Worm (Caenorhabditis elegans) whole organism, L3 larva: ENCODE data around the gene clec-153.

Experiments used
- ceh-16 ChIP-seq: sonication (generic microtip); optimal IDR thresholded peaks from 2 replicates; lab custom pipeline; 2017; ENCODE audit warnings: missing biosample characterization, missing genetic modification characterization
- ceh-82 ChIP-seq: fragments of 150-350 bp; optimal IDR thresholded peaks from 2 replicates; lab custom pipeline; 2014; ENCODE audit warnings: missing biosample characterization, missing genetic modification characterization
- egl-5 ChIP-seq: fragments of 150-350 bp; optimal IDR thresholded peaks from 2 replicates; lab custom pipeline; 2017; ENCODE audit warnings: missing biosample characterization, missing genetic modification reagents, missing genetic modification characterization, inconsistent platforms
- elt-1 ChIP-seq: fragments of 150-350 bp; optimal IDR thresholded peaks from 2 replicates; lab custom pipeline; 2014; ENCODE audit warnings: missing biosample characterization, missing genetic modification characterization
- elt-2 ChIP-seq: sonication (generic microtip); optimal IDR thresholded peaks from 2 replicates; lab custom pipeline; 2016; ENCODE audit warnings: missing genetic modification reagents, mild to moderate bottlenecking, missing genetic modification characterization, missing compliant biosample characterization
- elt-3 ChIP-seq, 3 experiments: fragments of 150-350 bp in 1 of 3; sonication (generic microtip) in 2 of 3; optimal IDR thresholded peaks; 2 replicates in 2 of 3; 4 replicates in 1 of 3; lab custom pipeline; 2014 to 2017; ENCODE audit warnings: missing biosample characterization in 3 of 3, missing genetic modification characterization in 3 of 3
- eor-1 ChIP-seq, 2 experiments: fragments of 150-350 bp; optimal IDR thresholded peaks; 2 replicates each; lab custom pipeline; 2014 to 2018; ENCODE audit warnings: missing biosample characterization in 2 of 2, missing genetic modification characterization in 2 of 2
- fkh-10 ChIP-seq: sonication (generic microtip); optimal IDR thresholded peaks from 2 replicates; lab custom pipeline; 2017; ENCODE audit warnings: missing biosample characterization, missing genetic modification reagents, missing genetic modification characterization
- hmg-11 ChIP-seq: sonication (generic microtip); optimal IDR thresholded peaks from 2 replicates; lab custom pipeline; 2016; ENCODE audit warnings: missing genetic modification characterization, missing compliant biosample characterization
- jun-1 ChIP-seq: fragments of 150-350 bp; optimal IDR thresholded peaks from 2 replicates; lab custom pipeline; 2014; ENCODE audit warnings: missing biosample characterization, missing genetic modification reagents, missing genetic modification characterization
- lin-15B ChIP-seq: fragments of 150-350 bp; optimal IDR thresholded peaks from 2 replicates; lab custom pipeline; 2014; ENCODE audit warnings: missing biosample characterization, missing genetic modification characterization
- lin-39 ChIP-seq: fragments of 150-350 bp; optimal IDR thresholded peaks from 2 replicates; lab custom pipeline; 2018; ENCODE audit warnings: missing biosample characterization, missing genetic modification reagents, missing genetic modification characterization
- lsy-12 ChIP-seq: sonication (generic microtip); optimal IDR thresholded peaks from 2 replicates; lab custom pipeline; 2016; ENCODE audit warnings: mild to moderate bottlenecking, missing genetic modification characterization, missing compliant biosample characterization
- nfya-1 ChIP-seq: sonication (generic microtip); optimal IDR thresholded peaks from 2 replicates; lab custom pipeline; 2017; ENCODE audit warnings: missing genetic modification characterization, mild to moderate bottlenecking, missing compliant biosample characterization, antibody characterized with exemption, moderate library complexity; ENCODE audit not compliant: insufficient read depth
- nhr-23 ChIP-seq: fragments of 150-350 bp; optimal IDR thresholded peaks from 2 replicates; lab custom pipeline; 2014; ENCODE audit warnings: missing biosample characterization, missing genetic modification reagents, missing genetic modification characterization
- nhr-237 ChIP-seq: fragments of 150-350 bp; optimal IDR thresholded peaks from 2 replicates; lab custom pipeline; 2014; ENCODE audit warnings: missing biosample characterization, missing genetic modification characterization
- nhr-25 ChIP-seq: sonication (generic microtip); optimal IDR thresholded peaks from 2 replicates; lab custom pipeline; 2017; ENCODE audit warnings: missing biosample characterization, missing genetic modification characterization
- nhr-28 ChIP-seq: fragments of 150-350 bp; optimal IDR thresholded peaks from 2 replicates; lab custom pipeline; 2014; ENCODE audit warnings: missing biosample characterization, missing genetic modification characterization
- nhr-43 ChIP-seq: sonication (generic microtip); optimal IDR thresholded peaks from 2 replicates; lab custom pipeline; 2016; ENCODE audit warnings: mild to moderate bottlenecking, missing genetic modification characterization, missing compliant biosample characterization; ENCODE audit not compliant: poor library complexity, severe bottlenecking
- nhr-67 ChIP-seq: fragments of 150-350 bp; optimal IDR thresholded peaks from 2 replicates; lab custom pipeline; 2014; ENCODE audit warnings: missing biosample characterization, missing genetic modification characterization
- nhr-76 ChIP-seq: fragments of 150-350 bp; sonication (generic microtip); optimal IDR thresholded peaks from 5 replicates; lab custom pipeline; 2014; ENCODE audit warnings: missing biosample characterization, missing genetic modification characterization
- nhr-77 ChIP-seq: fragments of 150-350 bp; optimal IDR thresholded peaks from 2 replicates; lab custom pipeline; 2014; ENCODE audit warnings: missing biosample characterization, missing genetic modification characterization
- pha-4 ChIP-seq: fragments of 150-350 bp; optimal IDR thresholded peaks from 2 replicates; lab custom pipeline; 2014; ENCODE audit warnings: missing biosample characterization, missing genetic modification reagents, missing genetic modification characterization
- pqm-1 ChIP-seq: fragments of 150-350 bp; optimal IDR thresholded peaks from 2 replicates; lab custom pipeline; 2017; ENCODE audit warnings: missing biosample characterization, missing genetic modification characterization, inconsistent platforms
- sea-2 ChIP-seq: fragments of 150-350 bp; sonication (generic microtip); optimal IDR thresholded peaks from 4 replicates; lab custom pipeline; 2014; ENCODE audit warnings: missing biosample characterization, missing genetic modification reagents, missing genetic modification characterization
- skn-1 ChIP-seq: fragments of 150-350 bp; optimal IDR thresholded peaks from 2 replicates; lab custom pipeline; 2014; ENCODE audit warnings: missing biosample characterization, missing genetic modification characterization
- snpc-4 ChIP-seq: fragments of 150-350 bp; optimal IDR thresholded peaks from 2 replicates; lab custom pipeline; 2014; ENCODE audit warnings: missing biosample characterization, missing genetic modification characterization
- tbx-2 ChIP-seq: sonication (generic microtip); optimal IDR thresholded peaks from 2 replicates; lab custom pipeline; 2016; ENCODE audit warnings: mild to moderate bottlenecking, missing genetic modification characterization, missing compliant biosample characterization
- unc-39 ChIP-seq: sonication (generic microtip); optimal IDR thresholded peaks from 4 replicates; lab custom pipeline; 2017; ENCODE audit warnings: missing biosample characterization, missing genetic modification characterization
- zag-1 ChIP-seq: fragments of 150-350 bp; optimal IDR thresholded peaks from 2 replicates; lab custom pipeline; 2014; ENCODE audit warnings: missing biosample characterization, missing genetic modification characterization
- ztf-11 ChIP-seq: fragments of 150-350 bp; optimal IDR thresholded peaks from 2 replicates; lab custom pipeline; 2014; ENCODE audit warnings: missing biosample characterization, missing genetic modification characterization
- ztf-4 ChIP-seq: fragments of 150-350 bp; optimal IDR thresholded peaks from 2 replicates; lab custom pipeline; 2014; ENCODE audit warnings: missing biosample characterization, missing genetic modification characterization

The clec-153 gene

ce11 chrIII:4666753-4667400 is 31.8 kb downstream of the clec-153 start:
- TF ChIP-seq lin-15B (tag; lab: Kevin White, UChicago) = peak; percentile 48
- TF ChIP-seq lsy-12 (tag; lab: Kevin White, UChicago) = peak; percentile 35
- TF ChIP-seq lin-39 (tag; lab: Kevin White, UChicago) = peak; percentile 65
- peak; percentile 34 for TF ChIP-seq egl-5
- TF ChIP-seq jun-1 (tag; lab: Kevin White, UChicago) = peak; percentile 22
- TF ChIP-seq tbx-2 (tag; lab: Kevin White, UChicago) = peak; percentile 48
- TF ChIP-seq sea-2 (GFP tag; lab: Kevin White, UChicago) = peak; percentile 39
- no peak for TF ChIP-seq elt-3 (tag; optimal IDR thresholded peaks at IDR 0.05; lab: Kevin White, UChicago)
- TF ChIP-seq nhr-28 (tag; lab: Kevin White, UChicago) = no peak
- TF ChIP-seq skn-1 (tag; lab: Kevin White, UChicago) = no peak
- TF ChIP-seq snpc-4 (tag; lab: Kevin White, UChicago) = no peak
- TF ChIP-seq nhr-237 = no peak
- TF ChIP-seq eor-1 (tag; optimal IDR thresholded peaks at IDR 0.05; lab: Kevin White, UChicago) = no peak
- peak; percentile 78 for TF ChIP-seq nhr-25 (tag; lab: Kevin White, UChicago)
- TF ChIP-seq elt-1 (tag; lab: Kevin White, UChicago) = no peak
- TF ChIP-seq nhr-23 (tag; lab: Kevin White, UChicago) = peak; percentile 38
- TF ChIP-seq nhr-76 (tag; lab: Kevin White, UChicago) = no peak
- TF ChIP-seq nfya-1 = peak; percentile 62
- peak; percentile 1 for TF ChIP-seq nhr-43 (tag; lab: Kevin White, UChicago)
- TF ChIP-seq fkh-10 (GFP tag; lab: Kevin White, UChicago) = no peak
- TF ChIP-seq hmg-11 (tag; lab: Kevin White, UChicago) = peak; percentile 86
- peak; percentile 4 for TF ChIP-seq pha-4 (tag; lab: Kevin White, UChicago)
- no peak for TF ChIP-seq unc-39 (tag; lab: Kevin White, UChicago)

- TF ChIP-seq nhr-77 (no peak), elt-2 (tag; lab: Kevin White, UChicago) (peak; percentile 62), pha-4 (tag; lab: Kevin White, UChicago) (peak; percentile 66), pqm-1 (tag; lab: Kevin White, UChicago) (peak; percentile 66)
Observed at ce11 chrIII:4668073-4668472, 33.0 kb downstream of the clec-153 start.

- no peak for TF ChIP-seq eor-1 (tag; optimal IDR thresholded peaks at IDR 0.05; lab: Kevin White, UChicago)
- TF ChIP-seq skn-1 (tag; lab: Kevin White, UChicago) = no peak
- no peak for TF ChIP-seq nhr-43 (tag; lab: Kevin White, UChicago)
- TF ChIP-seq ztf-4 (tag; lab: Kevin White, UChicago) = no peak
- no peak for TF ChIP-seq elt-1 (tag; lab: Kevin White, UChicago)
- no peak for TF ChIP-seq ztf-11 (tag; lab: Kevin White, UChicago)
- TF ChIP-seq elt-2 (tag; lab: Kevin White, UChicago) = no peak
- TF ChIP-seq pha-4 (tag; lab: Kevin White, UChicago) = no peak
- no peak for TF ChIP-seq zag-1 (tag; lab: Kevin White, UChicago)
- TF ChIP-seq nhr-28 (tag; lab: Kevin White, UChicago) = no peak
Observed at ce11 chrIII:4671491-4671890, 36.4 kb downstream of the clec-153 start, which contains the start of gene T23F11.11. TSS of gene T23F11.11 (minus strand) at chrIII:4671591.

ce11 chrIII:4671949-4672348 is 36.9 kb downstream of the clec-153 start, which contains the start of gene srg-13:
TSS of gene srg-13 (plus strand) at chrIII:4672249.
- no peak for TF ChIP-seq ceh-82 (tag; lab: Kevin White, UChicago)
- TF ChIP-seq ceh-16 = no peak
- TF ChIP-seq snpc-4 (tag; lab: Kevin White, UChicago) = no peak
- TF ChIP-seq elt-3 (tag; optimal IDR thresholded peaks at IDR 0.05; lab: Kevin White, UChicago) = no peak
- no peak for TF ChIP-seq pqm-1 (tag; lab: Kevin White, UChicago)
- TF ChIP-seq elt-1 (tag; lab: Kevin White, UChicago) = no peak
- TF ChIP-seq nhr-67 (tag; lab: Kevin White, UChicago) = no peak
- no peak for TF ChIP-seq jun-1 (tag; lab: Kevin White, UChicago)
- no peak for TF ChIP-seq nhr-43 (tag; lab: Kevin White, UChicago)
- TF ChIP-seq lin-15B (tag; lab: Kevin White, UChicago) = no peak
- no peak for TF ChIP-seq egl-5
- TF ChIP-seq lsy-12 (tag; lab: Kevin White, UChicago) = no peak
